Worm (Caenorhabditis elegans): ENCODE results near the gene srsx-11.

The srsx-11 gene

ce11 chrV:4964020-4964635 is 14.8 kb downstream of the srsx-11 start:
- TF ChIP-seq drap-1 (GFP tag; optimal IDR thresholded peaks at IDR 0.05) = no peak
- no peak for TF ChIP-seq sem-2 (GFP tag; optimal IDR thresholded peaks at IDR 0.05)
- peak; percentile 53 for TF ChIP-seq ham-2 (GFP tag; optimal IDR thresholded peaks at IDR 0.05)
- no peak for TF ChIP-seq flh-1 (GFP tag; optimal IDR thresholded peaks at IDR 0.05)
- TF ChIP-seq nhr-12 (tag; optimal IDR thresholded peaks at IDR 0.05) = no peak
- peak; percentile 72 for TF ChIP-seq nhr-2 (tag; optimal IDR thresholded peaks at IDR 0.05)
- no peak for TF ChIP-seq pha-4 (tag; optimal IDR thresholded peaks at IDR 0.05)
- no peak for TF ChIP-seq elt-3 (tag; optimal IDR thresholded peaks at IDR 0.05)
- TF ChIP-seq unc-39 (tag; optimal IDR thresholded peaks at IDR 0.05) = no peak
- peak; percentile 73 for TF ChIP-seq ztf-11 (tag; optimal IDR thresholded peaks at IDR 0.05)
- TF ChIP-seq tbx-8 (GFP tag; optimal IDR thresholded peaks at IDR 0.05) = no peak
- no peak for TF ChIP-seq mep-1 (tag; optimal IDR thresholded peaks at IDR 0.05)
- no peak for TF ChIP-seq bed-3 (GFP tag; optimal IDR thresholded peaks at IDR 0.05)
- no peak for TF ChIP-seq blmp-1 (tag; optimal IDR thresholded peaks at IDR 0.05)
- peak; percentile 76 for TF ChIP-seq sptf-1 (tag; optimal IDR thresholded peaks at IDR 0.05)
- TF ChIP-seq hlh-1 (tag; optimal IDR thresholded peaks at IDR 0.05) = peak; percentile 69
- no peak for TF ChIP-seq elt-1 (tag; optimal IDR thresholded peaks at IDR 0.05; ENCODE audit: borderline replicate concordance, insufficient read depth)
- peak; percentile 74 for TF ChIP-seq mls-2 (tag; optimal IDR thresholded peaks at IDR 0.05)
- TF ChIP-seq lsy-2 (tag; optimal IDR thresholded peaks at IDR 0.05) = no peak
- TF ChIP-seq cnd-1 (tag; optimal IDR thresholded peaks at IDR 0.05) = peak; percentile 78
- no peak for TF ChIP-seq ces-1 (GFP tag; optimal IDR thresholded peaks at IDR 0.05)
- peak; percentile 2 for TF ChIP-seq ceh-43 (GFP tag; optimal IDR thresholded peaks at IDR 0.05)
- peak; percentile 70 for TF ChIP-seq unc-120 (tag; optimal IDR thresholded peaks at IDR 0.05; ENCODE audit: poor library complexity, severe bottlenecking)
- TF ChIP-seq mab-5 (tag; optimal IDR thresholded peaks at IDR 0.05) = no peak
- TF ChIP-seq ceh-83 (GFP tag; optimal IDR thresholded peaks at IDR 0.05) = no peak
- no peak for TF ChIP-seq zip-8 (tag; optimal IDR thresholded peaks at IDR 0.05)
- TF ChIP-seq M03D4.4 (tag; optimal IDR thresholded peaks at IDR 0.05) = peak; percentile 64
- TF ChIP-seq nhr-76 (tag; optimal IDR thresholded peaks at IDR 0.05) = no peak
- no peak for TF ChIP-seq lin-13 (tag; optimal IDR thresholded peaks at IDR 0.05)
- no peak for TF ChIP-seq snpc-4 (tag; optimal IDR thresholded peaks at IDR 0.05)
- peak; percentile 63 for TF ChIP-seq unc-62 (GFP tag; optimal IDR thresholded peaks at IDR 0.05)
- TF ChIP-seq nhr-237 (tag; optimal IDR thresholded peaks at IDR 0.05) = no peak
- peak; percentile 78 for TF ChIP-seq lin-32 (GFP tag; optimal IDR thresholded peaks at IDR 0.05)
- no peak for TF ChIP-seq nhr-28 (tag; optimal IDR thresholded peaks at IDR 0.05)
- no peak for TF ChIP-seq ceh-39 (tag; optimal IDR thresholded peaks at IDR 0.05)

ce11 chrV:4963606-4964005 is 15.4 kb downstream of the srsx-11 start:
- TF ChIP-seq elt-1 (tag; optimal IDR thresholded peaks at IDR 0.05; ENCODE audit: borderline replicate concordance, insufficient read depth) (no peak), elt-3 (tag; optimal IDR thresholded peaks at IDR 0.05) (no peak), flh-1 (GFP tag; optimal IDR thresholded peaks at IDR 0.05) (no peak), unc-120 (tag; optimal IDR thresholded peaks at IDR 0.05; ENCODE audit: poor library complexity, severe bottlenecking) (no peak), tbx-8 (GFP tag; optimal IDR thresholded peaks at IDR 0.05) (no peak)

ce11 chrV:4962968-4963367 is 16.0 kb downstream of the srsx-11 start, which contains the start of gene tam-1:
tam-1 (minus strand) TSS chrV:4963102.
- TF ChIP-seq mls-2 (tag; optimal IDR thresholded peaks at IDR 0.05) (no peak), mab-5 (tag; optimal IDR thresholded peaks at IDR 0.05) (no peak), ham-2 (GFP tag; optimal IDR thresholded peaks at IDR 0.05) (peak; percentile 54), ces-1 (GFP tag; optimal IDR thresholded peaks at IDR 0.05) (peak; percentile 40), ceh-83 (GFP tag; optimal IDR thresholded peaks at IDR 0.05) (peak; percentile 59)

DNA sequence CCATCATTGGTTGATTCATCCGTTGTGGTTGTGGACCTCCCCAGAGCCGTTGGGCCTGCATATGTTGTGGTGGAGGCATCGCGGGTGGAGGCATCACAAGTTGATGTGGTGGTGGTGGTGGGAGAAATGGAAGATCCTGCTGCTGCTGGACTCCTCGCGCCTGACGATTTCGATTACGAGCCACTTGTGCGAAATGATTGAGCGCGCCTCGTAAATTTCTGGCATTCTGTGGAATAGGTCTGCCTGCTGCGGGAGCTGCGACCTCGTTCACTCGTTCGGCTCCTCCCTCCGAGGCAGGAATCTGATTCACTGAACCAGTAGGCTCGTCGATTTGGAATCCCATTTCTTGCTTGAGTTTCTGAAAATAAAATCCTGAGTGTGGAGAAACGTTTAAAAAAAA is 18.3 kb downstream of the srsx-11 start:
- no peak for TF ChIP-seq zip-8 (tag; optimal IDR thresholded peaks at IDR 0.05)
- TF ChIP-seq hlh-1 (tag; optimal IDR thresholded peaks at IDR 0.05) = no peak
- TF ChIP-seq elt-3 (tag; optimal IDR thresholded peaks at IDR 0.05) = no peak
- no peak for TF ChIP-seq unc-120 (tag; optimal IDR thresholded peaks at IDR 0.05; ENCODE audit: poor library complexity, severe bottlenecking)
- TF ChIP-seq unc-62 (GFP tag; optimal IDR thresholded peaks at IDR 0.05) = no peak
- no peak for TF ChIP-seq M03D4.4 (tag; optimal IDR thresholded peaks at IDR 0.05)
